Fruit fly (Drosophila melanogaster) whole organism, embryonic: ENCODE data around the gene CG4101.

ENCODE experiments used
- BEAF-32 ChIP-seq: fragments of 200-800 bp; sonication (Bioruptor generic); optimal IDR thresholded peaks from 3 replicates; lab custom pipeline; 2017; ENCODE audit warnings: missing biosample characterization, missing genetic modification characterization, mild to moderate bottlenecking, moderate library complexity, missing genetic modification reagents
- CG12071 ChIP-seq: fragments of 200-800 bp; sonication (Bioruptor generic); optimal IDR thresholded peaks from 3 replicates; lab custom pipeline; 2018; ENCODE audit warnings: missing biosample characterization, mild to moderate bottlenecking, missing genetic modification characterization
- CG1233 ChIP-seq: fragments of 200-800 bp; sonication (Bioruptor generic); optimal IDR thresholded peaks from 4 replicates; lab custom pipeline; 2018; ENCODE audit warnings: missing biosample characterization, mild to moderate bottlenecking, missing genetic modification characterization
- CG16815 ChIP-seq: fragments of 200-800 bp; sonication (Bioruptor generic); optimal IDR thresholded peaks from 3 replicates; lab custom pipeline; 2017; ENCODE audit warnings: missing biosample characterization, mild to moderate bottlenecking, missing genetic modification characterization
- CG16863 ChIP-seq: fragments of 200-800 bp; sonication (Bioruptor generic); optimal IDR thresholded peaks from 3 replicates; lab custom pipeline; 2016; ENCODE audit warnings: missing biosample characterization, missing genetic modification characterization
- CG17361 ChIP-seq: fragments of 200-800 bp; sonication (Bioruptor generic); IDR thresholded peaks from 3 replicates; pipeline ENCODE4 v1.3.6; 2022; ENCODE audit warnings: missing biosample characterization, missing genetic modification characterization
- CG17612 ChIP-seq: fragments of 200-800 bp; sonication (Bioruptor generic); IDR thresholded peaks from 2 replicates; pipeline ENCODE4 v1.3.6; 2022; ENCODE audit warnings: missing biosample characterization, missing genetic modification characterization
- CG2889 ChIP-seq: fragments of 200-800 bp; sonication (Bioruptor generic); IDR thresholded peaks from 3 replicates; pipeline ENCODE4 v1.3.6; 2022; ENCODE audit warnings: missing biosample characterization, missing genetic modification characterization
- CG31224 ChIP-seq: fragments of 200-800 bp; sonication (Bioruptor generic); IDR thresholded peaks from 2 replicates; pipeline ENCODE4 v1.3.6; 2022; ENCODE audit warnings: missing biosample characterization, missing genetic modification characterization
- CG4730 ChIP-seq: fragments of 200-800 bp; sonication (Bioruptor generic); IDR thresholded peaks from 2 replicates; pipeline ENCODE4 v1.3.6; 2022; ENCODE audit warnings: missing biosample characterization, missing genetic modification characterization
- CG4854 ChIP-seq: fragments of 200-800 bp; sonication (Bioruptor generic); optimal IDR thresholded peaks from 2 replicates; lab custom pipeline; 2016; ENCODE audit warnings: missing biosample characterization, missing genetic modification characterization, inconsistent platforms
- CG7839 ChIP-seq: fragments of 200-800 bp; sonication (Bioruptor generic); optimal IDR thresholded peaks from 3 replicates; lab custom pipeline; 2018; ENCODE audit warnings: missing biosample characterization, mild to moderate bottlenecking, missing genetic modification characterization, moderate library complexity
- CG7987 ChIP-seq: fragments of 200-800 bp; sonication (Bioruptor generic); optimal IDR thresholded peaks from 2 replicates; lab custom pipeline; 2018; ENCODE audit warnings: missing biosample characterization, mild to moderate bottlenecking, missing genetic modification characterization, moderate library complexity
- CG8924 ChIP-seq: fragments of 200-800 bp; optimal IDR thresholded peaks from 3 replicates; lab custom pipeline; 2019; ENCODE audit warnings: missing biosample characterization, mild to moderate bottlenecking, missing genetic modification characterization, moderate library complexity
- CG9215 ChIP-seq: fragments of 200-800 bp; sonication (Bioruptor generic); IDR thresholded peaks from 2 replicates; pipeline ENCODE4 v1.3.6; 2022; ENCODE audit warnings: missing biosample characterization, missing genetic modification characterization
- Dbx ChIP-seq: fragments of 200-800 bp; sonication (Bioruptor generic); IDR thresholded peaks from 3 replicates; pipeline ENCODE4 v1.3.6; 2022; ENCODE audit warnings: missing biosample characterization, missing genetic modification characterization
- Dip2 ChIP-seq: fragments of 200-800 bp; sonication (Bioruptor generic); IDR thresholded peaks from 2 replicates; pipeline ENCODE4 v1.3.6; 2022; ENCODE audit warnings: missing biosample characterization, missing genetic modification characterization
- Ets65A ChIP-seq: fragments of 200-800 bp; sonication (Bioruptor generic); peaks from one replicate; lab custom pipeline; 2016; ENCODE audit warnings: missing biosample characterization, missing genetic modification characterization
- HHEX ChIP-seq: fragments of 200-800 bp; sonication (Bioruptor generic); optimal IDR thresholded peaks from 3 replicates; lab custom pipeline; 2017; ENCODE audit warnings: missing biosample characterization, mild to moderate bottlenecking, missing genetic modification characterization, missing genetic modification reagents
- Hr39 ChIP-seq: fragments of >200 bp; optimal IDR thresholded peaks from 2 replicates; lab custom pipeline; 2017
- Jarid2 ChIP-seq: fragments of 200-800 bp; sonication (Bioruptor generic); optimal IDR thresholded peaks from 3 replicates; lab custom pipeline; 2017; ENCODE audit warnings: mild to moderate bottlenecking, missing biosample characterization, missing genetic modification reagents, missing genetic modification characterization
- MBD-R2 ChIP-seq: fragments of 200-800 bp; sonication (Bioruptor generic); IDR thresholded peaks from 2 replicates; pipeline ENCODE4 v1.3.6; 2022; ENCODE audit warnings: missing biosample characterization, missing genetic modification characterization
- Meics ChIP-seq: fragments of 200-800 bp; sonication (Bioruptor generic); optimal IDR thresholded peaks from 2 replicates; lab custom pipeline; 2017; ENCODE audit warnings: missing biosample characterization, mild to moderate bottlenecking, missing genetic modification characterization
- Myb ChIP-seq: fragments of 200-800 bp; sonication (Bioruptor generic); optimal IDR thresholded peaks from 2 replicates; lab custom pipeline; 2016; ENCODE audit warnings: missing biosample characterization, missing genetic modification characterization
- Optix ChIP-seq: fragments of 200-800 bp; sonication (Bioruptor generic); IDR thresholded peaks from 3 replicates; pipeline ENCODE4 v1.3.6; 2022; ENCODE audit warnings: missing biosample characterization, missing genetic modification characterization
- Rx ChIP-seq: fragments of 200-800 bp; sonication (Bioruptor generic); IDR thresholded peaks from 2 replicates; pipeline ENCODE4 v1.3.6; 2022; ENCODE audit warnings: missing biosample characterization, missing genetic modification characterization
- Sox102F ChIP-seq: fragments of 200-800 bp; sonication (Bioruptor generic); optimal IDR thresholded peaks from 2 replicates; lab custom pipeline; 2018; ENCODE audit warnings: missing biosample characterization, mild to moderate bottlenecking, missing genetic modification characterization, moderate library complexity
- Taf1 ChIP-seq: fragments of 200-800 bp; sonication (Bioruptor generic); IDR thresholded peaks from 2 replicates; pipeline ENCODE4 v1.3.6; 2022; ENCODE audit warnings: missing biosample characterization, missing genetic modification characterization
- Trl ChIP-seq, 3 experiments: fragments of >200 bp in 2 of 3; fragments of 200-800 bp in 1 of 3; sonication (Bioruptor generic) in 1 of 3; optimal IDR thresholded peaks; 2 replicates in 1 of 3; 3 replicates in 2 of 3; lab custom pipeline; 2016 to 2017; ENCODE audit warnings: missing biosample characterization in 1 of 3, missing genetic modification characterization in 1 of 3
- YL-1 ChIP-seq: fragments of 200-800 bp; sonication (Bioruptor generic); optimal IDR thresholded peaks from 3 replicates; lab custom pipeline; 2017; ENCODE audit warnings: missing biosample characterization, mild to moderate bottlenecking, missing genetic modification characterization
- ab ChIP-seq: fragments of 200-800 bp; sonication (Bioruptor generic); optimal IDR thresholded peaks from 2 replicates; lab custom pipeline; 2016; ENCODE audit warnings: missing biosample characterization, missing genetic modification characterization
- bowl ChIP-seq: fragments of 200-800 bp; sonication (Bioruptor generic); IDR thresholded peaks from 2 replicates; pipeline ENCODE4 v1.3.6; 2022; ENCODE audit warnings: missing biosample characterization, missing genetic modification characterization
- chm ChIP-seq: fragments of 200-800 bp; sonication (Bioruptor generic); IDR thresholded peaks from 2 replicates; pipeline ENCODE4 v1.3.6; 2022; ENCODE audit warnings: missing biosample characterization, missing genetic modification characterization
- da ChIP-seq: fragments of 200-800 bp; sonication (Bioruptor generic); optimal IDR thresholded peaks from 2 replicates; lab custom pipeline; 2016; ENCODE audit warnings: missing biosample characterization, missing genetic modification characterization
- danr ChIP-seq: fragments of 200-800 bp; sonication (Bioruptor generic); IDR thresholded peaks from 2 replicates; pipeline ENCODE4 v1.3.6; 2022; ENCODE audit warnings: missing biosample characterization, missing genetic modification characterization
- kah ChIP-seq: fragments of 200-800 bp; sonication (Bioruptor generic); optimal IDR thresholded peaks from 2 replicates; lab custom pipeline; 2018; ENCODE audit warnings: missing biosample characterization, mild to moderate bottlenecking, missing genetic modification characterization
- mirr ChIP-seq: fragments of 200-800 bp; sonication (Bioruptor generic); optimal IDR thresholded peaks from 3 replicates; lab custom pipeline; 2018; ENCODE audit warnings: missing biosample characterization, mild to moderate bottlenecking, missing genetic modification characterization
- nom ChIP-seq: fragments of 200-800 bp; sonication (Bioruptor generic); optimal IDR thresholded peaks from 2 replicates; lab custom pipeline; 2017; ENCODE audit warnings: missing biosample characterization, missing genetic modification characterization, mild to moderate bottlenecking, moderate library complexity, missing genetic modification reagents
- onecut ChIP-seq: fragments of 200-800 bp; sonication (Bioruptor generic); IDR thresholded peaks from 2 replicates; pipeline ENCODE4 v1.3.6; 2022; ENCODE audit warnings: missing biosample characterization, missing genetic modification characterization
- pnt ChIP-seq: fragments of 200-800 bp; sonication (Bioruptor generic); optimal IDR thresholded peaks from 3 replicates; lab custom pipeline; 2016; ENCODE audit warnings: missing biosample characterization, missing genetic modification characterization
- salm ChIP-seq: fragments of 200-800 bp; sonication (Bioruptor generic); optimal IDR thresholded peaks from 2 replicates; lab custom pipeline; 2018; ENCODE audit warnings: missing biosample characterization, mild to moderate bottlenecking, missing genetic modification characterization
- sens ChIP-seq: fragments of 200-800 bp; sonication (Bioruptor generic); peaks from one replicate; lab custom pipeline; 2016; ENCODE audit warnings: missing biosample characterization, missing genetic modification characterization
- sim ChIP-seq: fragments of 200-800 bp; sonication (Bioruptor generic); IDR thresholded peaks from 2 replicates; pipeline ENCODE4 v1.3.6; 2022; ENCODE audit warnings: missing biosample characterization, missing genetic modification characterization
- sob ChIP-seq: fragments of 200-800 bp; sonication (Bioruptor generic); IDR thresholded peaks from 2 replicates; pipeline ENCODE4 v1.3.6; 2022; ENCODE audit warnings: missing biosample characterization, missing genetic modification characterization
- stc ChIP-seq: fragments of 200-800 bp; sonication (Bioruptor generic); IDR thresholded peaks from 2 replicates; pipeline ENCODE4 v1.3.6; 2022; ENCODE audit warnings: missing biosample characterization, missing genetic modification characterization
- trh ChIP-seq: fragments of 200-800 bp; sonication (Bioruptor generic); optimal IDR thresholded peaks from 2 replicates; lab custom pipeline; 2016; ENCODE audit warnings: missing biosample characterization, missing genetic modification characterization
- unpg ChIP-seq: fragments of 200-800 bp; sonication (Bioruptor generic); optimal IDR thresholded peaks from 3 replicates; lab custom pipeline; 2018; ENCODE audit warnings: missing biosample characterization, mild to moderate bottlenecking, missing genetic modification characterization, moderate library complexity
- zen2 ChIP-seq: fragments of 200-800 bp; sonication (Bioruptor generic); IDR thresholded peaks from 3 replicates; pipeline ENCODE4 v1.3.6; 2022; ENCODE audit warnings: missing biosample characterization, missing genetic modification characterization; ENCODE audit not compliant: partially characterized antibody
- zfh1 ChIP-seq: fragments of 200-800 bp; sonication (Bioruptor generic); IDR thresholded peaks from 3 replicates; pipeline ENCODE4 v1.3.6; 2022; ENCODE audit warnings: missing biosample characterization, missing genetic modification characterization

The CG4101 gene

DNA sequence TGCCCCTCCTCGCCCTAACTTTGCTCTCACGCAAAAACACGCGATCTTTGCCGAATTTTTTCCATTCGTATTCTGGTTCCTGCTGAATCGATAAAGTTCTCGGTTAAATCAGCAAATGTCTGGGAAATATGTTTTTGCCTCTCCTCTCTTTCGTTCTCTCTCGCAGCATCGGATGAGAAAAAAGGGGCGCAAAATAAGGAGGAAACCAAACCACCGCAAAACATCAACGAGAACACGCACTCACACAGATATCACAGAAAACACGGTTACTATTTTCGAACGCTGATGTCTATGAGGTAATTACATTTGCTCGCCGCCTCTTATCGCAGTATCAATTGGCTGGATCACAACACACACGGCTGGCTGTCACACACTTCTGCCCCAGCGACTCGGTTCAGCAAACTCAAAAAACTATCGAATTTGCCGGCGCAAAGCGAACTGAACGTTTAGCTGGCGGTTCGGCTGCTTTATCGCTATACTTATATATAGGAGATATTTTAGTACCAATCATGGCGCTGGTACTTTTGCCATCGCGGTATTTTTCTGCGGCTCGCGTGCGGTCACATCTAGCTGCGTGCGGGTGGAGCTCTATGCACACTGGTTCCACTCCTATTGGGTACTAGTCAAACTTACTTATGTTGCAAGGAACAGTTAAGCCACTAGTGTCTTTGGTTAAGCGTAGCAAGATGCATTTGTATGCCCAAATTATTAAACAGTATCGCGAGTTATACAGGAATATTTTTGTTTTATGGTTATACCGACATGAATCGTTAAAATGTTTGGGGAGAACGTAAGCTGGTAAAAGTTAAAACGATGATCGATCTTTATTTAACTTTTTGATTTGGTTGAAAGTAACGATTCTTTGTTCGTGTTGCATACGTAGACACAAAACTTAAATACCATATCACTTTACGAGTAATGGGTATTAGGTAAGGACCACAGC is 49.2 kb downstream of the CG4101 start, which contains the start of gene Baldspot (continued):
- TF ChIP-seq MBD-R2 (GFP tag; lab: Robert Waterston, UW), result peak; percentile 70
- peak; percentile 67 for TF ChIP-seq nom
- peak; percentile 91 for TF ChIP-seq Meics (GFP tag; lab: Kevin White, UChicago)
- peak; percentile 82 for TF ChIP-seq mirr (GFP tag; lab: Kevin White, UChicago)
- TF ChIP-seq CG31224, result peak; percentile 43; the same call in 1 of the 2 replicates
- TF ChIP-seq Ets65A (GFP tag; lab: Kevin White, UChicago), result peak; percentile 98
- TF ChIP-seq sob (GFP tag; lab: Robert Waterston, UW), result peak; percentile 51
- TF ChIP-seq YL-1 (GFP tag; lab: Kevin White, UChicago), result peak; percentile 25
- peak; percentile 49 for TF ChIP-seq CG16815 (GFP tag; lab: Kevin White, UChicago)
- peak; percentile 62 for TF ChIP-seq CG9215 (GFP tag; lab: Robert Waterston, UW)
- TF ChIP-seq Jarid2 (GFP tag; lab: Kevin White, UChicago), result peak; percentile 95
- TF ChIP-seq Dbx (GFP tag; lab: Robert Waterston, UW), result peak; percentile 83
- TF ChIP-seq zen2 (GFP tag; lab: Robert Waterston, UW), result peak; percentile 1; the same call in 1 of the 3 replicates
- peak; percentile 34; the same call in 1 of the 2 replicates for TF ChIP-seq sim
- peak; percentile 22 for TF ChIP-seq salm (tag; lab: Kevin White, UChicago)
- peak; percentile 88 for TF ChIP-seq CG7839 (tag; lab: Kevin White, UChicago)
- TF ChIP-seq Trl (optimal IDR thresholded peaks at IDR 0.05; lab: Kevin White, UChicago), result peak; percentile 51 to 78
- TF ChIP-seq Trl (GFP tag; optimal IDR thresholded peaks at IDR 0.05; lab: Kevin White, UChicago), result peak; percentile 78
- peak; percentile 68 for TF ChIP-seq BEAF-32 (GFP tag; lab: Kevin White, UChicago)
- TF ChIP-seq onecut (GFP tag; lab: Robert Waterston, UW), result peak; percentile 48
- TF ChIP-seq pnt (GFP tag; lab: Kevin White, UChicago), result peak; percentile 88
- TF ChIP-seq CG4730 (GFP tag; lab: Robert Waterston, UW), result no peak
- TF ChIP-seq danr (GFP tag; lab: Robert Waterston, UW), result peak; percentile 53; the same call in 1 of the 2 replicates
- peak; percentile 92 for TF ChIP-seq CG17361 (GFP tag; lab: Robert Waterston, UW)
- no peak for TF ChIP-seq da (GFP tag; lab: Kevin White, UChicago)
- no peak for TF ChIP-seq Dip2
- TF ChIP-seq kah, result peak; percentile 55
- TF ChIP-seq sens, result peak; percentile 99
- peak; percentile 45 for TF ChIP-seq trh (GFP tag; lab: Kevin White, UChicago)
- no peak for TF ChIP-seq CG17612
- peak; percentile 84 for TF ChIP-seq CG1233 (GFP tag; lab: Kevin White, UChicago)
- peak; percentile 53; the same call in 1 of the 2 replicates for TF ChIP-seq stc (GFP tag; lab: Robert Waterston, UW)
- no peak for TF ChIP-seq ab
- peak; percentile 52; the same call in 2 of the 3 replicates for TF ChIP-seq zfh1
- peak; percentile 67 for TF ChIP-seq unpg (GFP tag; lab: Kevin White, UChicago)
- no peak for TF ChIP-seq Hr39 (lab: Kevin White, UChicago)
- no peak for TF ChIP-seq Taf1 (GFP tag; lab: Robert Waterston, UW)
- TF ChIP-seq chm (GFP tag; lab: Robert Waterston, UW), result no peak
- TF ChIP-seq CG16863 (GFP tag; lab: Kevin White, UChicago), result peak; percentile 35
- TF ChIP-seq CG7987, result peak; percentile 57
- peak; percentile 47 for TF ChIP-seq Sox102F
- peak; percentile 83 for TF ChIP-seq Myb (GFP tag; lab: Kevin White, UChicago)
- TF ChIP-seq CG12071 (GFP tag; lab: Kevin White, UChicago), result peak; percentile 83
- TF ChIP-seq CG8924, result peak; percentile 78
- peak; percentile 64 for TF ChIP-seq CG4854 (GFP tag; lab: Kevin White, UChicago)
- TF ChIP-seq CG2889 (GFP tag; lab: Robert Waterston, UW), result no peak
- TF ChIP-seq Optix (GFP tag; lab: Robert Waterston, UW), result no peak
- TF ChIP-seq Rx (GFP tag; lab: Robert Waterston, UW), result peak; percentile 54
- no peak for TF ChIP-seq bowl (GFP tag; lab: Robert Waterston, UW)
- TF ChIP-seq HHEX (GFP tag; lab: Kevin White, UChicago), result peak; percentile 92
